Worm (Caenorhabditis elegans): ENCODE results near the gene srw-112.

The srw-112 gene

DNA sequence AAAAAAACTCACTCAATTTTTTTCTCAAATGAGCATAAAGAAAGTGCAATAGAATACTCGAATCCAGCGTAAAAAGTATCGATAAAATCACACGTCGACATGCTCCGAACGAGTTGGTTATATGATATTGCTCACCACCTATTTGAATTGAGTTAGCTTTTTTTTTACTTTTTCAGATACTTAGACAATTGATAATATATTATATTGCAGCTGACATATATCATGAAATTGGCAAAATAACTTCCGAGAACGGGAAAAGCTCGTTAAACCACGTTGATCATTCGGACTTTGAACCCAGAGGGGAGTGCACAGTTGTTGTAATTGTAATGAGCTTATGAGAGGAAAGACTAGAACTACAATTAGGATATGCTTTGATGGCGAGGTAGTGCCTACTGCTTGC is 4.6 kb upstream of the srw-112 start, which contains the start of gene srw-136:
TSS of gene srw-136 (minus strand) at position 101 of the 400 bp plus-strand sequence.
- TF ChIP-seq mdl-1 (tag; optimal IDR thresholded peaks at IDR 0.05): no peak
- no peak for TF ChIP-seq ceh-63 (GFP tag; optimal IDR thresholded peaks at IDR 0.05)
- TF ChIP-seq Y116A8C.19 (tag; optimal IDR thresholded peaks at IDR 0.05; ENCODE audit: borderline replicate concordance): no peak
- TF ChIP-seq skn-1 (tag; optimal IDR thresholded peaks at IDR 0.05): no peak
- no peak for TF ChIP-seq pag-3 (tag; optimal IDR thresholded peaks at IDR 0.05; ENCODE audit: borderline replicate concordance, insufficient read depth)
- no peak for TF ChIP-seq fkh-8 (tag; optimal IDR thresholded peaks at IDR 0.05)
- no peak for TF ChIP-seq mab-9 (GFP tag; IDR thresholded peaks at IDR 0.05)
- TF ChIP-seq ceh-82 (tag; optimal IDR thresholded peaks at IDR 0.05): no peak
- TF ChIP-seq grh-1 (GFP tag; IDR thresholded peaks at IDR 0.05): no peak
- no peak for TF ChIP-seq nhr-47 (tag; optimal IDR thresholded peaks at IDR 0.05)
- TF ChIP-seq fos-1 (tag; optimal IDR thresholded peaks at IDR 0.05): no peak

DNA sequence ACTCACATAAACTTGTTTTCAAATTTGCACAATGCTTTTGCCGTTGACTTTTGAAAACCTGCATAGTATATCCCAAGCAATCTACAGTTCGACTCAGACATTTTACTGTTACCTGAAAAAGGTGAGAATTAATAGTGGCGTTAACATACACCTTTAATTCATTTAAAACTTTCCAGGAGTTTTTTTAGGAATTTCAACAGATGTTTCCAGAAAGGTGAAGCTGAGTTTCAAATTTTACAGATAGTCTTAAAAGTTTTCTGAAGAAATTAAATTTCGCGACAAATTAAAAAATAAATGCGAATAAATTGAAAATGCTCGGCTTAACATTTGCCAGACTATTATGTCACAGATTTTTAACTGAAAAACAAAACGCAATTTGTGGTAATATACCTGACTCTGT is 6.1 kb downstream of the srw-112 start, which contains the start of gene srw-119:
TSS of gene srw-119 (minus strand) at position 101 of the 400 bp plus-strand sequence.
- TF ChIP-seq ama-1 (optimal IDR thresholded peaks at IDR 0.05) (no peak), nhr-84 (tag; optimal IDR thresholded peaks at IDR 0.05) (no peak), hpl-2 (GFP tag; optimal IDR thresholded peaks at IDR 0.05) (no peak), irx-1 (tag; optimal IDR thresholded peaks at IDR 0.05) (no peak), ceh-90 (tag; optimal IDR thresholded peaks at IDR 0.05) (no peak), ztf-4 (tag; optimal IDR thresholded peaks at IDR 0.05) (no peak), mdl-1 (tag; optimal IDR thresholded peaks at IDR 0.05) (no peak)

DNA sequence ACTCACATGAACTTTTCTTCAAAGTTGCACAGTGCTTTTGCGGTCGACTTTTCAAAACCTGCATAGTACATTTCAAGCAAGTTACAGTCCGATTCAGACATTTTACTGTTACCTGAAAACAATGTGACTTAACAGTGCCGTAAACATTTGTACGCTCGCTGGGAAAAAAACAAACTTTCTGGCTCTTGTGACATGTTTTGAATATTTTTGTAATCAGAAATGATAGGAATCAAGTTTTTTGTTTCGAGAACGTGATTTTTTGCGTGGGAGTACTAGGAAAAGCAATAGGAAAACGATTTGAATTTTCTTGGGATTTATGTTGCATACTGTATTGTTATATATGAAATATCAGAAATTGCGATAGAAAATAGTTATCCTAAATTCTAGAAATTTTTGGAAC is 9.8 kb downstream of the srw-112 start, which contains the start of gene srw-120:
TSS of gene srw-120 (minus strand) at position 101 of the 400 bp plus-strand sequence.
- no peak for TF ChIP-seq ceh-63 (GFP tag; optimal IDR thresholded peaks at IDR 0.05)
- no peak for TF ChIP-seq nhr-237 (tag; optimal IDR thresholded peaks at IDR 0.05)
- TF ChIP-seq nhr-76 (tag; optimal IDR thresholded peaks at IDR 0.05): no peak
- no peak for TF ChIP-seq ets-5 (GFP tag; IDR thresholded peaks at IDR 0.05)
- TF ChIP-seq efl-1 (optimal IDR thresholded peaks at IDR 0.05): no peak
- no peak for TF ChIP-seq efl-1 (GFP tag; optimal IDR thresholded peaks at IDR 0.05 in 1 of 2)
- no peak for TF ChIP-seq aly-2 (tag; optimal IDR thresholded peaks at IDR 0.05)

ce11 chrV:2993816-2994215 is 12.0 kb downstream of the srw-112 start, which contains the start of gene srw-115:
srw-115 (minus strand) TSS chrV:2993916.
- TF ChIP-seq ztf-4 (tag; optimal IDR thresholded peaks at IDR 0.05): no peak
- no peak for TF ChIP-seq tbx-2 (tag; optimal IDR thresholded peaks at IDR 0.05)
- no peak for TF ChIP-seq elt-3 (tag; optimal IDR thresholded peaks at IDR 0.05)
- no peak for TF ChIP-seq mef-2 (tag; optimal IDR thresholded peaks at IDR 0.05)
- no peak for TF ChIP-seq nhr-19 (GFP tag; conservative IDR thresholded peaks at IDR 0.05)
- no peak for TF ChIP-seq zag-1 (tag; optimal IDR thresholded peaks at IDR 0.05)
- TF ChIP-seq hlh-4 (tag; optimal IDR thresholded peaks at IDR 0.05): no peak
- TF ChIP-seq elt-2 (tag; optimal IDR thresholded peaks at IDR 0.05): no peak
- no peak for TF ChIP-seq snu-23 (GFP tag; optimal IDR thresholded peaks at IDR 0.05)
- TF ChIP-seq mep-1 (tag; optimal IDR thresholded peaks at IDR 0.05): no peak
- TF ChIP-seq pax-3 (tag; optimal IDR thresholded peaks at IDR 0.05): no peak
- no peak for TF ChIP-seq lin-15B (tag; optimal IDR thresholded peaks at IDR 0.05)
- no peak for TF ChIP-seq unc-86 (tag; optimal IDR thresholded peaks at IDR 0.05)
- TF ChIP-seq fkh-8 (tag; optimal IDR thresholded peaks at IDR 0.05): no peak
- TF ChIP-seq C04F5.9 (tag; optimal IDR thresholded peaks at IDR 0.05): no peak
- no peak for TF ChIP-seq nhr-77 (tag; optimal IDR thresholded peaks at IDR 0.05)
- TF ChIP-seq dpl-1 (GFP tag; optimal IDR thresholded peaks at IDR 0.05): no peak
- TF ChIP-seq unc-130 (tag; optimal IDR thresholded peaks at IDR 0.05): no peak
- no peak for TF ChIP-seq pag-3 (tag; optimal IDR thresholded peaks at IDR 0.05; ENCODE audit: borderline replicate concordance, insufficient read depth)

All from whole organism, L1 larva.